Worm (Caenorhabditis elegans): ENCODE data around the gene F49H6.8.

ce11 chrV:17019690-17020089 lies 2.8 kb downstream of the F49H6.8 start, which contains the start of gene F49H6.17:
- TF ChIP-seq lsy-2 (tag; optimal IDR thresholded peaks at IDR 0.05) (no peak), mab-5 (tag; optimal IDR thresholded peaks at IDR 0.05) (no peak), sma-3 (GFP tag; optimal IDR thresholded peaks at IDR 0.05) (no peak), ama-1 (optimal IDR thresholded peaks at IDR 0.05) (no peak), zag-1 (tag; optimal IDR thresholded peaks at IDR 0.05) (no peak), nhr-12 (tag; optimal IDR thresholded peaks at IDR 0.05) (no peak), ztf-4 (tag; optimal IDR thresholded peaks at IDR 0.05) (no peak), R02D3.7 (tag; optimal IDR thresholded peaks at IDR 0.05) (no peak), skn-1 (tag; optimal IDR thresholded peaks at IDR 0.05) (no peak), nhr-11 (tag; optimal IDR thresholded peaks at IDR 0.05) (no peak), nhr-237 (tag; optimal IDR thresholded peaks at IDR 0.05) (no peak), nhr-25 (tag; optimal IDR thresholded peaks at IDR 0.05) (no peak)
